Worm (Caenorhabditis elegans) whole organism, L1 larva: ENCODE data around the gene str-148.
"Not testable (repeated sequence)": the region's sequence is repeated elsewhere in the genome, so short reads cannot be mapped to it uniquely, and the experiment has no call there.

Experiments used
- C16A3.4 ChIP-seq: fragments of 150-350 bp; optimal IDR thresholded peaks from 2 replicates; lab custom pipeline; 2014; ENCODE audit warnings: missing biosample characterization, missing genetic modification characterization
- alr-1 ChIP-seq: fragments of 200-800 bp; sonication (Bioruptor generic); optimal IDR thresholded peaks from 2 replicates; lab custom pipeline; 2018; ENCODE audit warnings: borderline replicate concordance, mild to moderate bottlenecking, missing genetic modification characterization, missing compliant biosample characterization
- ces-1 ChIP-seq: fragments of 150-350 bp; optimal IDR thresholded peaks from 2 replicates; lab custom pipeline; 2014; ENCODE audit warnings: missing biosample characterization, missing genetic modification reagents, missing genetic modification characterization
- dsc-1 ChIP-seq: sonication (generic microtip); optimal IDR thresholded peaks from 2 replicates; lab custom pipeline; 2016; ENCODE audit warnings: mild to moderate bottlenecking, missing genetic modification characterization, missing compliant biosample characterization
- fos-1 ChIP-seq: fragments of 150-350 bp; optimal IDR thresholded peaks from 2 replicates; lab custom pipeline; 2014; ENCODE audit warnings: missing biosample characterization, missing genetic modification characterization
- mdl-1 ChIP-seq, 2 experiments: fragments of 150-350 bp; optimal IDR thresholded peaks; 2 replicates each; lab custom pipeline; 2014 to 2017; ENCODE audit warnings: missing biosample characterization in 2 of 2, missing genetic modification characterization in 2 of 2, inconsistent platforms in 1 of 2
- nhr-76 ChIP-seq: sonication (generic microtip); optimal IDR thresholded peaks from 2 replicates; lab custom pipeline; 2017; ENCODE audit warnings: missing biosample characterization, missing genetic modification characterization
- skn-1 ChIP-seq: fragments of 150-350 bp; optimal IDR thresholded peaks from 2 replicates; lab custom pipeline; 2014; ENCODE audit warnings: missing biosample characterization, missing genetic modification characterization
- unc-62 ChIP-seq: fragments of 150-350 bp; optimal IDR thresholded peaks from 2 replicates; lab custom pipeline; 2014; ENCODE audit warnings: missing biosample characterization, missing genetic modification reagents, missing genetic modification characterization

ce11 chrII:996112-996511 is 49.7 kb upstream of the str-148 start, which contains the start of gene F45D11.11:
- not testable (repeated sequence) for TF ChIP-seq skn-1 (tag; lab: Kevin White, UChicago); mdl-1 (tag; optimal IDR thresholded peaks at IDR 0.05; lab: Kevin White, UChicago); C16A3.4 (tag; lab: Kevin White, UChicago); unc-62 (GFP tag; lab: Kevin White, UChicago); nhr-76 (tag; lab: Kevin White, UChicago); alr-1 (tag; lab: Kevin White, UChicago); dsc-1; ces-1; fos-1 (tag; lab: Kevin White, UChicago)
